Fruit fly (Drosophila melanogaster) whole organism, prepupa: Measurements from ENCODE around the gene dco.
A peak's percentile ranks its signal among the peaks of the same experiment; 100 is the strongest.

ENCODE experiments used
- Blimp-1 ChIP-seq: fragments of 200-800 bp; sonication (Bioruptor generic); optimal IDR thresholded peaks from 3 replicates; lab custom pipeline; 2017; ENCODE audit warnings: missing biosample characterization, missing genetic modification characterization, mild to moderate bottlenecking, moderate library complexity, missing genetic modification reagents
- CG10631 ChIP-seq: fragments of 200-800 bp; sonication (Bioruptor generic); optimal IDR thresholded peaks from 2 replicates; lab custom pipeline; 2016; ENCODE audit warnings: missing biosample characterization, missing genetic modification characterization
- CG10669 ChIP-seq: fragments of 200-800 bp; sonication (Bioruptor generic); optimal IDR thresholded peaks from 3 replicates; lab custom pipeline; 2018; ENCODE audit warnings: missing biosample characterization, mild to moderate bottlenecking, missing genetic modification characterization, moderate library complexity
- CG11294 ChIP-seq: fragments of 200-800 bp; sonication (Bioruptor generic); IDR thresholded peaks from 2 replicates; pipeline ENCODE4 v1.3.6; 2022; ENCODE audit warnings: missing biosample characterization, missing genetic modification characterization
- CG11762 ChIP-seq: fragments of 200-800 bp; sonication (Bioruptor generic); optimal IDR thresholded peaks from 3 replicates; lab custom pipeline; 2016; ENCODE audit warnings: missing biosample characterization, missing genetic modification characterization; ENCODE audit not compliant: insufficient read depth
- CG15336 ChIP-seq: fragments of 200-800 bp; sonication (Bioruptor generic); IDR thresholded peaks from 2 replicates; pipeline ENCODE4 v1.3.6; 2022; ENCODE audit warnings: missing biosample characterization, missing genetic modification characterization
- CG3032 ChIP-seq: fragments of 200-800 bp; optimal IDR thresholded peaks from 2 replicates; lab custom pipeline; 2019; ENCODE audit warnings: missing biosample characterization, mild to moderate bottlenecking, missing genetic modification characterization, moderate library complexity
- CG31627 ChIP-seq: fragments of 200-800 bp; sonication (Bioruptor generic); optimal IDR thresholded peaks from 3 replicates; lab custom pipeline; 2016; ENCODE audit warnings: missing biosample characterization, missing genetic modification characterization
- CG32006 ChIP-seq: fragments of 200-800 bp; sonication (Bioruptor generic); optimal IDR thresholded peaks from 3 replicates; lab custom pipeline; 2017; ENCODE audit warnings: missing biosample characterization, mild to moderate bottlenecking, missing genetic modification characterization
- CG34406 ChIP-seq: fragments of 200-800 bp; sonication (Bioruptor generic); optimal IDR thresholded peaks from 3 replicates; lab custom pipeline; 2016; ENCODE audit warnings: missing biosample characterization, missing genetic modification characterization
- CG3919 ChIP-seq: fragments of 200-800 bp; sonication (Bioruptor generic); optimal IDR thresholded peaks from 3 replicates; lab custom pipeline; 2016; ENCODE audit warnings: missing biosample characterization, missing genetic modification characterization
- CG4318 ChIP-seq: fragments of 200-800 bp; sonication (Bioruptor generic); optimal IDR thresholded peaks from 3 replicates; lab custom pipeline; 2017; ENCODE audit warnings: missing biosample characterization, mild to moderate bottlenecking, missing genetic modification characterization
- CG6163 ChIP-seq: fragments of 200-800 bp; sonication (Bioruptor generic); IDR thresholded peaks from 3 replicates; pipeline ENCODE4 v1.3.6; 2022; ENCODE audit warnings: missing biosample characterization, missing genetic modification characterization
- CG6276 ChIP-seq: fragments of 200-800 bp; sonication (Bioruptor generic); optimal IDR thresholded peaks from 2 replicates; lab custom pipeline; 2017; ENCODE audit warnings: missing biosample characterization, mild to moderate bottlenecking, missing genetic modification characterization
- CG6792 ChIP-seq: fragments of 200-800 bp; sonication (Bioruptor generic); optimal IDR thresholded peaks from 3 replicates; lab custom pipeline; 2016; ENCODE audit warnings: missing biosample characterization, missing genetic modification characterization
- CG6808 ChIP-seq: fragments of 200-800 bp; sonication (Bioruptor generic); optimal IDR thresholded peaks from 3 replicates; lab custom pipeline; 2017; ENCODE audit warnings: missing biosample characterization, missing genetic modification characterization, mild to moderate bottlenecking, moderate library complexity, missing genetic modification reagents
- CG6854 ChIP-seq: fragments of 200-800 bp; sonication (Bioruptor generic); optimal IDR thresholded peaks from 2 replicates; lab custom pipeline; 2017; ENCODE audit warnings: missing biosample characterization, mild to moderate bottlenecking, missing genetic modification characterization
- CG7368 ChIP-seq: fragments of 200-800 bp; sonication (Bioruptor generic); optimal IDR thresholded peaks from 3 replicates; lab custom pipeline; 2016; ENCODE audit warnings: missing biosample characterization, missing genetic modification characterization
- CG8119 ChIP-seq: fragments of 200-800 bp; sonication (Bioruptor generic); IDR thresholded peaks from 3 replicates; pipeline ENCODE4 v1.3.6; 2022; ENCODE audit warnings: missing biosample characterization, missing genetic modification characterization
- CG8319 ChIP-seq: fragments of 200-800 bp; sonication (Bioruptor generic); optimal IDR thresholded peaks from 3 replicates; lab custom pipeline; 2016; ENCODE audit warnings: missing biosample characterization, missing genetic modification characterization
- CG9139 ChIP-seq: fragments of 200-800 bp; sonication (Bioruptor generic); optimal IDR thresholded peaks from 3 replicates; lab custom pipeline; 2017; ENCODE audit warnings: missing biosample characterization, mild to moderate bottlenecking, missing genetic modification characterization
- Eip78C ChIP-seq: fragments of 200-800 bp; sonication (Bioruptor generic); peaks from one replicate; lab custom pipeline; 2016; ENCODE audit warnings: missing biosample characterization, missing genetic modification characterization
- Eip93F ChIP-seq: fragments of 200-800 bp; sonication (Bioruptor generic); optimal IDR thresholded peaks from 2 replicates; lab custom pipeline; 2016; ENCODE audit warnings: missing biosample characterization, mild to moderate bottlenecking, missing genetic modification characterization
- Ets21C ChIP-seq: fragments of 200-800 bp; sonication (Bioruptor generic); optimal IDR thresholded peaks from 3 replicates; lab custom pipeline; 2016; ENCODE audit warnings: missing biosample characterization, missing genetic modification characterization
- Ets96B ChIP-seq: fragments of 200-800 bp; optimal IDR thresholded peaks from 2 replicates; lab custom pipeline; 2019; ENCODE audit warnings: missing biosample characterization, mild to moderate bottlenecking, missing genetic modification characterization, moderate library complexity
- Gug ChIP-seq: fragments of 200-800 bp; sonication (Bioruptor generic); IDR thresholded peaks from 2 replicates; pipeline ENCODE4 v1.3.6; 2022; ENCODE audit warnings: missing biosample characterization, missing genetic modification characterization
- Hr38 ChIP-seq: sonication (Bioruptor generic); optimal IDR thresholded peaks from 2 replicates; lab custom pipeline; 2016; ENCODE audit warnings: missing biosample characterization, missing genetic modification characterization
- Lpt ChIP-seq: fragments of 200-800 bp; sonication (Bioruptor generic); optimal IDR thresholded peaks from 3 replicates; lab custom pipeline; 2016; ENCODE audit warnings: missing biosample characterization, missing genetic modification characterization
- Smox ChIP-seq: fragments of 200-800 bp; sonication (Bioruptor generic); optimal IDR thresholded peaks from 3 replicates; lab custom pipeline; 2016; ENCODE audit warnings: missing biosample characterization, missing genetic modification characterization
- Sox102F ChIP-seq: fragments of 200-800 bp; sonication (Bioruptor generic); optimal IDR thresholded peaks from 2 replicates; lab custom pipeline; 2016; ENCODE audit warnings: missing biosample characterization, mild to moderate bottlenecking, missing genetic modification characterization
- Sox14 ChIP-seq: fragments of 200-800 bp; sonication (Bioruptor generic); optimal IDR thresholded peaks from 3 replicates; lab custom pipeline; 2016; ENCODE audit warnings: missing biosample characterization, missing genetic modification characterization
- achi ChIP-seq: fragments of 200-800 bp; sonication (Bioruptor generic); optimal IDR thresholded peaks from 3 replicates; lab custom pipeline; 2016; ENCODE audit warnings: missing biosample characterization, missing genetic modification characterization
- acj6 ChIP-seq: fragments of 200-800 bp; sonication (Bioruptor generic); optimal IDR thresholded peaks from 3 replicates; lab custom pipeline; 2016; ENCODE audit warnings: missing biosample characterization, missing genetic modification characterization
- eg ChIP-seq: fragments of 200-800 bp; sonication (Bioruptor generic); IDR thresholded peaks from 3 replicates; pipeline ENCODE4 v1.3.6; 2022; ENCODE audit warnings: missing biosample characterization, missing genetic modification characterization
- esn ChIP-seq: fragments of 200-800 bp; sonication (Bioruptor generic); optimal IDR thresholded peaks from 2 replicates; lab custom pipeline; 2016; ENCODE audit warnings: missing biosample characterization, mild to moderate bottlenecking, missing genetic modification characterization, moderate library complexity
- fkh ChIP-seq: fragments of 200-800 bp; sonication (Bioruptor generic); optimal IDR thresholded peaks from 3 replicates; lab custom pipeline; 2017; ENCODE audit warnings: missing biosample characterization, mild to moderate bottlenecking, missing genetic modification characterization, moderate library complexity
- pdm3 ChIP-seq: fragments of 200-800 bp; sonication (Bioruptor generic); optimal IDR thresholded peaks from 3 replicates; lab custom pipeline; 2016; ENCODE audit warnings: missing biosample characterization, missing genetic modification characterization
- svp ChIP-seq: fragments of 200-800 bp; sonication (Bioruptor generic); peaks from one replicate; lab custom pipeline; 2016; ENCODE audit warnings: missing biosample characterization, missing genetic modification characterization
- vri ChIP-seq: fragments of 200-800 bp; sonication (Bioruptor generic); optimal IDR thresholded peaks from 3 replicates; lab custom pipeline; 2016; ENCODE audit warnings: missing biosample characterization, mild to moderate bottlenecking, missing genetic modification characterization

Gene dco

dm6 chr3R:31097221-31097620 lies 36.2 kb upstream of the dco start, which contains the start of gene CG11317:
TSS of gene CG11317 (minus strand) at chr3R:31097321.
- TF ChIP-seq Blimp-1: no peak
- TF ChIP-seq vri (GFP tag; lab: Kevin White, UChicago): no peak
- TF ChIP-seq CG15336 (GFP tag; lab: Robert Waterston, UW): no peak
- TF ChIP-seq fkh (GFP tag; lab: Kevin White, UChicago): no peak
- TF ChIP-seq esn: no peak
- no peak for TF ChIP-seq Lpt (GFP tag; lab: Kevin White, UChicago)
- no peak for TF ChIP-seq Hr38 (GFP tag; lab: Kevin White, UChicago)
- TF ChIP-seq acj6 (GFP tag; lab: Kevin White, UChicago): no peak
- TF ChIP-seq CG34406 (GFP tag; lab: Kevin White, UChicago): no peak
- no peak for TF ChIP-seq Ets21C (GFP tag; lab: Kevin White, UChicago)
- TF ChIP-seq CG4318 (GFP tag; lab: Kevin White, UChicago): no peak
- TF ChIP-seq Eip78C (GFP tag; lab: Kevin White, UChicago): no peak
- TF ChIP-seq Smox (GFP tag; lab: Kevin White, UChicago): no peak
- no peak for TF ChIP-seq CG6808 (GFP tag; lab: Kevin White, UChicago)
- TF ChIP-seq CG3919: no peak
- TF ChIP-seq CG11294 (GFP tag; lab: Robert Waterston, UW): no peak
- no peak for TF ChIP-seq pdm3
- TF ChIP-seq Eip93F (GFP tag; lab: Kevin White, UChicago): no peak

- no peak for TF ChIP-seq CG8319 (GFP tag; lab: Kevin White, UChicago)
- TF ChIP-seq svp (GFP tag; lab: Kevin White, UChicago): peak; percentile 14
- TF ChIP-seq, all 60 proteins: peak for 1
Measured at dm6 chr3R:31089985-31090384, 29.0 kb upstream of the dco start.

- TF ChIP-seq CG6276 (GFP tag; lab: Kevin White, UChicago): no peak
- no peak for TF ChIP-seq CG3032 (tag; lab: Kevin White, UChicago)
- TF ChIP-seq CG7368 (GFP tag; lab: Kevin White, UChicago): no peak
- TF ChIP-seq CG6163 (GFP tag; lab: Robert Waterston, UW): 0 out of 3 replicates have a peak, but pooled peaks have one; percentile 9
- no peak for TF ChIP-seq acj6 (GFP tag; lab: Kevin White, UChicago)
- no peak for TF ChIP-seq Blimp-1
- peak; percentile 46 for TF ChIP-seq fkh (GFP tag; lab: Kevin White, UChicago)
- no peak for TF ChIP-seq CG10631 (GFP tag; lab: Kevin White, UChicago)
- TF ChIP-seq CG8119 (GFP tag; lab: Robert Waterston, UW): no peak
- TF ChIP-seq Smox (GFP tag; lab: Kevin White, UChicago): no peak
- TF ChIP-seq pdm3: no peak
- peak; percentile 15; the same call in 1 of the 3 replicates for TF ChIP-seq eg (GFP tag; lab: Robert Waterston, UW)
- TF ChIP-seq CG31627 (GFP tag; lab: Kevin White, UChicago): peak; percentile 1
- TF ChIP-seq CG10669 (GFP tag; lab: Kevin White, UChicago): no peak
- TF ChIP-seq CG11294 (GFP tag; lab: Robert Waterston, UW): peak; percentile 8; the same call in 1 of the 2 replicates
- no peak for TF ChIP-seq CG6792 (GFP tag; lab: Kevin White, UChicago)
- no peak for TF ChIP-seq Gug
- no peak for TF ChIP-seq Sox14 (GFP tag; lab: Kevin White, UChicago)
- peak; percentile 9 for TF ChIP-seq CG32006 (GFP tag; lab: Kevin White, UChicago)
- TF ChIP-seq Lpt (GFP tag; lab: Kevin White, UChicago): no peak
- no peak for TF ChIP-seq CG11762 (GFP tag; lab: Kevin White, UChicago)
- no peak for TF ChIP-seq CG8319 (GFP tag; lab: Kevin White, UChicago)
- TF ChIP-seq Sox102F (GFP tag; lab: Kevin White, UChicago): no peak
- no peak for TF ChIP-seq Ets96B (tag; lab: Kevin White, UChicago)
- peak; percentile 19 for TF ChIP-seq Eip78C (GFP tag; lab: Kevin White, UChicago)
- TF ChIP-seq CG4318 (GFP tag; lab: Kevin White, UChicago): no peak
- TF ChIP-seq achi: no peak
- TF ChIP-seq CG9139 (GFP tag; lab: Kevin White, UChicago): no peak
- TF ChIP-seq CG6854 (GFP tag; lab: Kevin White, UChicago): no peak
Measured at dm6 chr3R:31086394-31086793, 25.4 kb upstream of the dco start.
